Fruit fly (Drosophila melanogaster) whole organism, embryonic: ENCODE measurements around the gene RpS29.

Experiments
- Aef1 ChIP-seq: fragments of 200-800 bp; sonication (Bioruptor generic); IDR thresholded peaks from 3 replicates; pipeline ENCODE4 v1.3.6; 2022; ENCODE audit warnings: missing biosample characterization, missing genetic modification characterization
- Asciz ChIP-seq: fragments of 200-800 bp; sonication (Bioruptor generic); optimal IDR thresholded peaks from 2 replicates; lab custom pipeline; 2017; ENCODE audit warnings: missing biosample characterization, mild to moderate bottlenecking, missing genetic modification characterization, missing genetic modification reagents
- CG11723 ChIP-seq: fragments of 200-800 bp; sonication (Bioruptor generic); optimal IDR thresholded peaks from 2 replicates; lab custom pipeline; 2017; ENCODE audit warnings: missing biosample characterization, mild to moderate bottlenecking, missing genetic modification characterization
- CG12219 ChIP-seq: fragments of 200-800 bp; sonication (Bioruptor generic); optimal IDR thresholded peaks from 3 replicates; lab custom pipeline; 2018; ENCODE audit warnings: missing biosample characterization, mild to moderate bottlenecking, missing genetic modification characterization
- CG13123 ChIP-seq: fragments of 200-800 bp; sonication (Bioruptor generic); optimal IDR thresholded peaks from 2 replicates; lab custom pipeline; 2016; ENCODE audit warnings: missing biosample characterization, missing genetic modification characterization
- CG13287 ChIP-seq: fragments of 200-800 bp; sonication (Bioruptor generic); IDR thresholded peaks from 2 replicates; pipeline ENCODE4 v1.3.6; 2022; ENCODE audit warnings: missing biosample characterization, missing genetic modification characterization; ENCODE audit not compliant: partially characterized antibody
- CG13424 ChIP-seq: fragments of 200-800 bp; sonication (Bioruptor generic); optimal IDR thresholded peaks from 2 replicates; lab custom pipeline; 2019; ENCODE audit warnings: missing biosample characterization, mild to moderate bottlenecking, missing genetic modification characterization, moderate library complexity
- CG14965 ChIP-seq: fragments of 200-800 bp; sonication (Bioruptor generic); optimal IDR thresholded peaks from 2 replicates; lab custom pipeline; 2016; ENCODE audit warnings: missing biosample characterization, missing genetic modification characterization, borderline replicate concordance
- CG1602 ChIP-seq: fragments of 200-800 bp; sonication (Bioruptor generic); optimal IDR thresholded peaks from 3 replicates; lab custom pipeline; 2016; ENCODE audit warnings: missing biosample characterization, missing genetic modification characterization
- CG16813 ChIP-seq: fragments of 200-800 bp; sonication (Bioruptor generic); IDR thresholded peaks from 3 replicates; pipeline ENCODE4 v1.3.6; 2022; ENCODE audit warnings: missing biosample characterization, missing genetic modification characterization; ENCODE audit not compliant: partially characterized antibody
- CG18262 ChIP-seq: fragments of 200-800 bp; optimal IDR thresholded peaks from 3 replicates; lab custom pipeline; 2019; ENCODE audit warnings: missing biosample characterization, mild to moderate bottlenecking, missing genetic modification characterization, moderate library complexity
- CG18619 ChIP-seq: fragments of 200-800 bp; sonication (Bioruptor generic); optimal IDR thresholded peaks from 3 replicates; lab custom pipeline; 2017; ENCODE audit warnings: missing biosample characterization, mild to moderate bottlenecking, missing genetic modification characterization
- CG30020 ChIP-seq: fragments of 200-800 bp; optimal IDR thresholded peaks from 2 replicates; lab custom pipeline; 2019; ENCODE audit warnings: missing biosample characterization, mild to moderate bottlenecking, missing genetic modification characterization, moderate library complexity
- CG3065 ChIP-seq: fragments of 200-800 bp; sonication (Bioruptor generic); optimal IDR thresholded peaks from 2 replicates; lab custom pipeline; 2016; ENCODE audit warnings: missing biosample characterization, missing genetic modification characterization
- CG31441 ChIP-seq: fragments of 200-800 bp; sonication (Bioruptor generic); IDR thresholded peaks from 2 replicates; pipeline ENCODE4 v1.3.6; 2022; ENCODE audit warnings: missing biosample characterization, missing genetic modification characterization
- CG33213 ChIP-seq: fragments of 200-800 bp; sonication (Bioruptor generic); optimal IDR thresholded peaks from 3 replicates; lab custom pipeline; 2016; ENCODE audit warnings: missing biosample characterization, missing genetic modification characterization
- CG4424 ChIP-seq: fragments of 200-800 bp; sonication (Bioruptor generic); optimal IDR thresholded peaks from 3 replicates; lab custom pipeline; 2016; ENCODE audit warnings: missing biosample characterization, missing genetic modification characterization
- CG5245 ChIP-seq: fragments of 200-800 bp; sonication (Bioruptor generic); optimal IDR thresholded peaks from 3 replicates; lab custom pipeline; 2016; ENCODE audit warnings: missing biosample characterization, missing genetic modification characterization
- CG6175 ChIP-seq: fragments of 200-800 bp; sonication (Bioruptor generic); IDR thresholded peaks from 3 replicates; pipeline ENCODE4 v1.3.6; 2022; ENCODE audit warnings: missing biosample characterization, missing genetic modification characterization
- CG7745 ChIP-seq: fragments of 200-800 bp; sonication (Bioruptor generic); optimal IDR thresholded peaks from 2 replicates; lab custom pipeline; 2018; ENCODE audit warnings: missing biosample characterization, mild to moderate bottlenecking, missing genetic modification characterization, moderate library complexity
- CG8924 ChIP-seq: fragments of 200-800 bp; optimal IDR thresholded peaks from 3 replicates; lab custom pipeline; 2019; ENCODE audit warnings: missing biosample characterization, mild to moderate bottlenecking, missing genetic modification characterization, moderate library complexity
- CG9437 ChIP-seq: fragments of 200-800 bp; sonication (Bioruptor generic); optimal IDR thresholded peaks from 2 replicates; lab custom pipeline; 2018; ENCODE audit warnings: missing biosample characterization, mild to moderate bottlenecking, missing genetic modification characterization
- Doc2 ChIP-seq: fragments of 200-800 bp; sonication (Bioruptor generic); IDR thresholded peaks from 2 replicates; pipeline ENCODE4 v1.3.6; 2022; ENCODE audit warnings: missing biosample characterization, missing genetic modification characterization
- Gsc ChIP-seq: fragments of 200-800 bp; sonication (Bioruptor generic); IDR thresholded peaks from 2 replicates; pipeline ENCODE4 v1.3.6; 2022; ENCODE audit warnings: missing biosample characterization, missing genetic modification characterization
- H2.0 ChIP-seq: fragments of 200-800 bp; sonication (Bioruptor generic); IDR thresholded peaks from 2 replicates; pipeline ENCODE4 v1.3.6; 2022; ENCODE audit warnings: missing biosample characterization, missing genetic modification characterization
- Optix ChIP-seq: fragments of 200-800 bp; sonication (Bioruptor generic); IDR thresholded peaks from 3 replicates; pipeline ENCODE4 v1.3.6; 2022; ENCODE audit warnings: missing biosample characterization, missing genetic modification characterization
- Pdp1 ChIP-seq, 2 experiments: fragments of 200-800 bp; sonication (Bioruptor generic); optimal IDR thresholded peaks; 3 replicates each; lab custom pipeline; 2016; ENCODE audit warnings: missing biosample characterization in 2 of 2, missing genetic modification characterization in 2 of 2, mild to moderate bottlenecking in 1 of 2, moderate library complexity in 1 of 2
- Ptx1 ChIP-seq: fragments of 200-800 bp; sonication (Bioruptor generic); IDR thresholded peaks from 2 replicates; pipeline ENCODE4 v1.3.6; 2022; ENCODE audit warnings: missing biosample characterization, missing genetic modification characterization
- Sox100B ChIP-seq: fragments of 200-800 bp; sonication (Bioruptor generic); optimal IDR thresholded peaks from 3 replicates; lab custom pipeline; 2018; ENCODE audit warnings: missing biosample characterization, mild to moderate bottlenecking, missing genetic modification characterization
- Sry-δ ChIP-seq: fragments of 200-800 bp; sonication (Bioruptor generic); optimal IDR thresholded peaks from 2 replicates; lab custom pipeline; 2016; ENCODE audit warnings: missing biosample characterization, missing genetic modification characterization
- TFAM ChIP-seq: fragments of 200-800 bp; sonication (Bioruptor generic); optimal IDR thresholded peaks from 2 replicates; lab custom pipeline; 2017; ENCODE audit warnings: missing biosample characterization, missing genetic modification characterization, inconsistent platforms
- Tbp ChIP-seq: fragments of >200 bp; optimal IDR thresholded peaks from 2 replicates; lab custom pipeline; 2018; ENCODE audit warnings: missing biosample characterization, missing genetic modification characterization
- Trl ChIP-seq, 3 experiments: fragments of >200 bp in 2 of 3; fragments of 200-800 bp in 1 of 3; sonication (Bioruptor generic) in 1 of 3; optimal IDR thresholded peaks; 2 replicates in 1 of 3; 3 replicates in 2 of 3; lab custom pipeline; 2016 to 2017; ENCODE audit warnings: missing biosample characterization in 1 of 3, missing genetic modification characterization in 1 of 3
- ab ChIP-seq: fragments of 200-800 bp; sonication (Bioruptor generic); optimal IDR thresholded peaks from 2 replicates; lab custom pipeline; 2016; ENCODE audit warnings: missing biosample characterization, missing genetic modification characterization
- bsh ChIP-seq, 2 experiments: fragments of 200-800 bp; sonication (Bioruptor generic); optimal IDR thresholded peaks; 2 replicates each; lab custom pipeline; 2017 to 2018; ENCODE audit warnings: mild to moderate bottlenecking in 2 of 2, missing biosample characterization in 2 of 2, missing genetic modification characterization in 2 of 2, moderate library complexity in 1 of 2
- croc ChIP-seq: fragments of 200-800 bp; sonication (Bioruptor generic); conservative IDR thresholded peaks from 3 replicates; pipeline ENCODE4 v1.3.6; 2022; ENCODE audit warnings: missing biosample characterization, missing genetic modification characterization
- dmrt11E ChIP-seq: fragments of 200-800 bp; sonication (Bioruptor generic); optimal IDR thresholded peaks from 3 replicates; lab custom pipeline; 2018; ENCODE audit warnings: missing biosample characterization, mild to moderate bottlenecking, missing genetic modification characterization, moderate library complexity
- fd64A ChIP-seq: fragments of 200-800 bp; sonication (Bioruptor generic); optimal IDR thresholded peaks from 3 replicates; lab custom pipeline; 2018; ENCODE audit warnings: missing biosample characterization, mild to moderate bottlenecking, missing genetic modification characterization
- fu2 ChIP-seq: fragments of 200-800 bp; sonication (Bioruptor generic); optimal IDR thresholded peaks from 2 replicates; lab custom pipeline; 2016; ENCODE audit warnings: missing biosample characterization, missing genetic modification characterization
- gcm2 ChIP-seq: fragments of 200-800 bp; sonication (Bioruptor generic); optimal IDR thresholded peaks from 2 replicates; lab custom pipeline; 2016; ENCODE audit warnings: missing biosample characterization, missing genetic modification characterization
- hbn ChIP-seq: fragments of 200-800 bp; sonication (Bioruptor generic); IDR thresholded peaks from 2 replicates; pipeline ENCODE4 v1.3.6; 2022; ENCODE audit warnings: missing biosample characterization, missing genetic modification characterization; ENCODE audit not compliant: partially characterized antibody
- her ChIP-seq: fragments of 200-800 bp; sonication (Bioruptor generic); optimal IDR thresholded peaks from 2 replicates; lab custom pipeline; 2016; ENCODE audit warnings: missing biosample characterization, missing genetic modification characterization
- psq ChIP-seq: fragments of 200-800 bp; sonication (Bioruptor generic); optimal IDR thresholded peaks from 2 replicates; lab custom pipeline; 2017; ENCODE audit warnings: missing biosample characterization, missing genetic modification characterization
- pum ChIP-seq: fragments of 200-800 bp; sonication (Bioruptor generic); optimal IDR thresholded peaks from 2 replicates; lab custom pipeline; 2016; ENCODE audit warnings: missing biosample characterization, missing genetic modification characterization
- sens ChIP-seq: fragments of 200-800 bp; sonication (Bioruptor generic); peaks from one replicate; lab custom pipeline; 2016; ENCODE audit warnings: missing biosample characterization, missing genetic modification characterization
- sim ChIP-seq: fragments of 200-800 bp; sonication (Bioruptor generic); IDR thresholded peaks from 2 replicates; pipeline ENCODE4 v1.3.6; 2022; ENCODE audit warnings: missing biosample characterization, missing genetic modification characterization
- stwl ChIP-seq: fragments of 200-800 bp; sonication (Bioruptor generic); optimal IDR thresholded peaks from 3 replicates; lab custom pipeline; 2018; ENCODE audit warnings: missing biosample characterization, mild to moderate bottlenecking, missing genetic modification characterization, moderate library complexity
- trem ChIP-seq: fragments of 200-800 bp; optimal IDR thresholded peaks from 3 replicates; lab custom pipeline; 2019; ENCODE audit warnings: missing biosample characterization, mild to moderate bottlenecking, missing genetic modification characterization, moderate library complexity
- trh ChIP-seq: fragments of 200-800 bp; sonication (Bioruptor generic); optimal IDR thresholded peaks from 2 replicates; lab custom pipeline; 2016; ENCODE audit warnings: missing biosample characterization, missing genetic modification characterization
- wek ChIP-seq: fragments of 200-800 bp; sonication (Bioruptor generic); optimal IDR thresholded peaks from 3 replicates; lab custom pipeline; 2018; ENCODE audit warnings: missing biosample characterization, mild to moderate bottlenecking, missing genetic modification characterization, moderate library complexity

The RpS29 gene

dm6 chr3R:9771519-9771972 is 6.3 kb upstream of the RpS29 start, which contains the start of gene CG9471 (continued):
- TF ChIP-seq CG14965 (no peak), Pdp1 (GFP tag; optimal IDR thresholded peaks at IDR 0.05; lab: Kevin White, UChicago) (peak; percentile 88 to 92), stwl (tag; lab: Kevin White, UChicago) (peak; percentile 33), Gsc (peak; percentile 70), CG13287 (peak; percentile 30; the same call in 1 of the 2 replicates), wek (GFP tag; lab: Kevin White, UChicago) (peak; percentile 73), psq (GFP tag; lab: Kevin White, UChicago) (peak; percentile 57), dmrt11E (peak; percentile 83), CG13123 (GFP tag; lab: Kevin White, UChicago) (peak; percentile 83), her (GFP tag; lab: Kevin White, UChicago) (peak; percentile 81), pum (GFP tag; lab: Kevin White, UChicago) (peak; percentile 88), Tbp (GFP tag; lab: Kevin White, UChicago) (no peak), CG4424 (GFP tag; lab: Kevin White, UChicago) (peak; percentile 91), sens (peak; percentile 98), CG11723 (GFP tag; lab: Kevin White, UChicago) (peak; percentile 84), Doc2 (GFP tag; lab: Robert Waterston, UW) (peak; percentile 79), CG12219 (GFP tag; lab: Kevin White, UChicago) (peak; percentile 86), Optix (GFP tag; lab: Robert Waterston, UW) (peak; percentile 48; the same call in 1 of the 3 replicates), Trl (optimal IDR thresholded peaks at IDR 0.05; lab: Kevin White, UChicago) (no peak), Trl (GFP tag; optimal IDR thresholded peaks at IDR 0.05; lab: Kevin White, UChicago) (peak; percentile 93), CG30020 (tag; lab: Kevin White, UChicago) (peak; percentile 51), CG13424 (tag; lab: Kevin White, UChicago) (peak; percentile 90), hbn (no peak), fu2 (GFP tag; lab: Kevin White, UChicago) (peak; percentile 90), gcm2 (GFP tag; lab: Kevin White, UChicago) (peak; percentile 76), CG18619 (GFP tag; lab: Kevin White, UChicago) (peak; percentile 84), CG3065 (peak; percentile 60), Ptx1 (peak; percentile 96), CG6175 (GFP tag; lab: Robert Waterston, UW) (peak; percentile 67; the same call in 1 of the 3 replicates), Asciz (GFP tag; lab: Kevin White, UChicago) (peak; percentile 81), CG31441 (GFP tag; lab: Robert Waterston, UW) (peak; percentile 95), TFAM (peak; percentile 38), sim (GFP tag; lab: Robert Waterston, UW) (peak; percentile 73), CG33213 (GFP tag; lab: Kevin White, UChicago) (peak; percentile 80), CG7745 (peak; percentile 58), CG18262 (tag; lab: Kevin White, UChicago) (peak; percentile 90), ab (GFP tag; lab: Kevin White, UChicago) (peak; percentile 43), CG16813 (0 out of 3 replicates have a peak, but pooled peaks have one; percentile 24), Sox100B (GFP tag; lab: Kevin White, UChicago) (peak; percentile 85), CG5245 (peak; percentile 77), CG9437 (peak; percentile 82), H2.0 (GFP tag; lab: Robert Waterston, UW) (peak; percentile 93), Sry-δ (peak; percentile 49), trh (GFP tag; lab: Kevin White, UChicago) (peak; percentile 69), trem (tag; lab: Kevin White, UChicago) (peak; percentile 90), croc (GFP tag; lab: Robert Waterston, UW) (peak; percentile 80), CG8924 (tag; lab: Kevin White, UChicago) (peak; percentile 93), bsh (GFP tag; optimal IDR thresholded peaks at IDR 0.05; lab: Kevin White, UChicago) (peak; percentile 73 to 93), CG1602 (GFP tag; lab: Kevin White, UChicago) (peak; percentile 87), fd64A (GFP tag; lab: Kevin White, UChicago) (peak; percentile 41), Aef1 (peak; percentile 91)
